Fruit fly (Drosophila melanogaster): ENCODE data around the gene SclB.

DNA sequence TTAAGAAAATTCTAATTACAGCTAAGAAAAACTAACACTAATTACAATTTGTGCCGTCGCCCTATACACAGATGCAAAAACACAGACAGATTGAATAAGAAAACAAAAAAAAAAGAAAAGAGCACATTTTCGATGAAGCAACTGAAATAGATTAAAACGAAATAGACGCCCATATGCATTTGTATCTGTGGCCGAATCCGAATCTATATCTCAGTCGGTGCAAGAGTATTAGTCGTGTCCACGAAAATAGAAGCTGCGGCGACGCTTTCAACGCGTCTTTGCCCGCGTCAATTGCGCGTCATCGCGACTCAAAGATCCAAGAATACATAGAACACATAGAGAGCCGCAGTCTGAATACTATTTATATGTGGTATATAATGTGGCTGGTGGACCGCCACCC is 37.2 kb downstream of the SclB start:
- TF ChIP-seq CG8478 (optimal IDR thresholded peaks at IDR 0.05) (no peak), CTCF (optimal IDR thresholded peaks at IDR 0.05) (no peak)
